Fruit fly (Drosophila melanogaster) whole organism, embryonic: ENCODE results near the gene CG5909.

Source experiments
- Ada2b ChIP-seq: fragments of 200-800 bp; sonication (Bioruptor generic); IDR thresholded peaks from 2 replicates; pipeline ENCODE4 v1.3.6; 2022; ENCODE audit warnings: missing biosample characterization, missing genetic modification characterization
- Adf1 ChIP-seq: fragments of 200-800 bp; sonication (Bioruptor generic); IDR thresholded peaks from 2 replicates; pipeline ENCODE4 v1.3.6; 2022; ENCODE audit warnings: missing biosample characterization, missing genetic modification characterization
- Asciz ChIP-seq: fragments of 200-800 bp; sonication (Bioruptor generic); optimal IDR thresholded peaks from 2 replicates; lab custom pipeline; 2017; ENCODE audit warnings: missing biosample characterization, mild to moderate bottlenecking, missing genetic modification characterization, missing genetic modification reagents
- BEAF-32 ChIP-seq: fragments of 200-800 bp; sonication (Bioruptor generic); optimal IDR thresholded peaks from 3 replicates; lab custom pipeline; 2017; ENCODE audit warnings: missing biosample characterization, missing genetic modification characterization, mild to moderate bottlenecking, moderate library complexity, missing genetic modification reagents
- CG11093 ChIP-seq: fragments of 200-800 bp; sonication (Bioruptor generic); IDR thresholded peaks from 3 replicates; pipeline ENCODE4 v1.3.6; 2022; ENCODE audit warnings: missing biosample characterization, missing genetic modification characterization
- CG11247 ChIP-seq: fragments of 200-800 bp; sonication (Bioruptor generic); IDR thresholded peaks from 2 replicates; pipeline ENCODE4 v1.3.6; 2022; ENCODE audit warnings: missing biosample characterization, missing genetic modification characterization
- CG16815 ChIP-seq: fragments of 200-800 bp; sonication (Bioruptor generic); optimal IDR thresholded peaks from 3 replicates; lab custom pipeline; 2017; ENCODE audit warnings: missing biosample characterization, mild to moderate bottlenecking, missing genetic modification characterization
- CG17829 ChIP-seq: fragments of 200-800 bp; optimal IDR thresholded peaks from 2 replicates; lab custom pipeline; 2019; ENCODE audit warnings: missing biosample characterization, mild to moderate bottlenecking, missing genetic modification characterization, moderate library complexity
- CG18476 ChIP-seq: fragments of 200-800 bp; sonication (Bioruptor generic); optimal IDR thresholded peaks from 2 replicates; lab custom pipeline; 2016; ENCODE audit warnings: missing biosample characterization, mild to moderate bottlenecking, missing genetic modification characterization
- CG2129 ChIP-seq: fragments of 200-800 bp; sonication (Bioruptor generic); IDR thresholded peaks from 2 replicates; pipeline ENCODE4 v1.3.6; 2022; ENCODE audit warnings: missing biosample characterization, missing genetic modification characterization; ENCODE audit not compliant: partially characterized antibody
- CG2875 ChIP-seq: fragments of 200-800 bp; sonication (Bioruptor generic); optimal IDR thresholded peaks from 2 replicates; lab custom pipeline; 2017; ENCODE audit warnings: missing biosample characterization, mild to moderate bottlenecking, missing genetic modification characterization, missing genetic modification reagents
- CG3065 ChIP-seq: fragments of 200-800 bp; sonication (Bioruptor generic); optimal IDR thresholded peaks from 2 replicates; lab custom pipeline; 2016; ENCODE audit warnings: missing biosample characterization, missing genetic modification characterization
- CG31441 ChIP-seq: fragments of 200-800 bp; sonication (Bioruptor generic); IDR thresholded peaks from 2 replicates; pipeline ENCODE4 v1.3.6; 2022; ENCODE audit warnings: missing biosample characterization, missing genetic modification characterization
- CG4328 ChIP-seq: fragments of 200-800 bp; sonication (Bioruptor generic); optimal IDR thresholded peaks from 3 replicates; lab custom pipeline; 2017; ENCODE audit warnings: missing biosample characterization, missing genetic modification reagents, missing genetic modification characterization
- CG4404 ChIP-seq: fragments of 200-800 bp; sonication (Bioruptor generic); IDR thresholded peaks from 2 replicates; pipeline ENCODE4 v1.3.6; 2022; ENCODE audit warnings: missing biosample characterization, missing genetic modification characterization
- CG4617 ChIP-seq: fragments of 200-800 bp; sonication (Bioruptor generic); optimal IDR thresholded peaks from 3 replicates; lab custom pipeline; 2016; ENCODE audit warnings: missing biosample characterization, missing genetic modification characterization, borderline replicate concordance
- CG6254 ChIP-seq: fragments of 200-800 bp; sonication (Bioruptor generic); optimal IDR thresholded peaks from 3 replicates; lab custom pipeline; 2017; ENCODE audit warnings: mild to moderate bottlenecking, missing biosample characterization, missing genetic modification reagents, missing genetic modification characterization
- CG8089 ChIP-seq: fragments of 200-800 bp; sonication (Bioruptor generic); optimal IDR thresholded peaks from 3 replicates; lab custom pipeline; 2016; ENCODE audit warnings: missing biosample characterization, missing genetic modification characterization
- CG8478 ChIP-seq: fragments of >200 bp; optimal IDR thresholded peaks from 2 replicates; lab custom pipeline; 2018
- CG9609 ChIP-seq: fragments of 200-800 bp; sonication (Bioruptor generic); optimal IDR thresholded peaks from 3 replicates; lab custom pipeline; 2016; ENCODE audit warnings: missing biosample characterization, missing genetic modification characterization
- CG9817 ChIP-seq: fragments of 200-800 bp; sonication (Bioruptor generic); optimal IDR thresholded peaks from 2 replicates; lab custom pipeline; 2018; ENCODE audit warnings: missing biosample characterization, mild to moderate bottlenecking, missing genetic modification characterization, moderate library complexity
- CkIIα-i1 ChIP-seq: fragments of 200-800 bp; sonication (Bioruptor generic); IDR thresholded peaks from 2 replicates; pipeline ENCODE4 v1.3.6; 2022; ENCODE audit warnings: missing biosample characterization, missing genetic modification characterization
- Dad ChIP-seq: fragments of 200-800 bp; sonication (Bioruptor generic); optimal IDR thresholded peaks from 3 replicates; lab custom pipeline; 2016; ENCODE audit warnings: missing biosample characterization, missing genetic modification characterization
- Dfd ChIP-seq, 2 experiments: fragments of >200 bp; optimal IDR thresholded peaks; 2 replicates each; lab custom pipeline; 2017; ENCODE audit warnings: missing biosample characterization in 2 of 2, missing genetic modification characterization in 2 of 2
- Doc2 ChIP-seq: fragments of 200-800 bp; sonication (Bioruptor generic); IDR thresholded peaks from 2 replicates; pipeline ENCODE4 v1.3.6; 2022; ENCODE audit warnings: missing biosample characterization, missing genetic modification characterization
- HHEX ChIP-seq: fragments of 200-800 bp; sonication (Bioruptor generic); optimal IDR thresholded peaks from 3 replicates; lab custom pipeline; 2017; ENCODE audit warnings: missing biosample characterization, mild to moderate bottlenecking, missing genetic modification characterization, missing genetic modification reagents
- Oaz ChIP-seq: fragments of 200-800 bp; sonication (Bioruptor generic); IDR thresholded peaks from 2 replicates; pipeline ENCODE4 v1.3.6; 2022; ENCODE audit warnings: missing biosample characterization, missing genetic modification characterization
- Ptx1 ChIP-seq: fragments of 200-800 bp; sonication (Bioruptor generic); IDR thresholded peaks from 2 replicates; pipeline ENCODE4 v1.3.6; 2022; ENCODE audit warnings: missing biosample characterization, missing genetic modification characterization
- Rfx ChIP-seq: fragments of 200-800 bp; sonication (Bioruptor generic); IDR thresholded peaks from 2 replicates; pipeline ENCODE4 v1.3.6; 2022; ENCODE audit warnings: missing biosample characterization, missing genetic modification characterization
- Sox100B ChIP-seq: fragments of 200-800 bp; sonication (Bioruptor generic); optimal IDR thresholded peaks from 3 replicates; lab custom pipeline; 2018; ENCODE audit warnings: missing biosample characterization, mild to moderate bottlenecking, missing genetic modification characterization
- ab ChIP-seq: fragments of 200-800 bp; sonication (Bioruptor generic); optimal IDR thresholded peaks from 2 replicates; lab custom pipeline; 2016; ENCODE audit warnings: missing biosample characterization, missing genetic modification characterization
- abd-A ChIP-seq: fragments of 200-800 bp; sonication (Bioruptor generic); optimal IDR thresholded peaks from 3 replicates; lab custom pipeline; 2019; ENCODE audit warnings: missing biosample characterization, mild to moderate bottlenecking, missing genetic modification characterization, moderate library complexity
- aop ChIP-seq: fragments of 200-800 bp; sonication (Bioruptor generic); IDR thresholded peaks from 2 replicates; pipeline ENCODE4 v1.3.6; 2022; ENCODE audit warnings: missing biosample characterization, missing genetic modification characterization
- ap ChIP-seq: fragments of 200-800 bp; sonication (Bioruptor generic); IDR thresholded peaks from 2 replicates; pipeline ENCODE4 v1.3.6; 2022; ENCODE audit warnings: missing biosample characterization, missing genetic modification characterization
- bab2 ChIP-seq: fragments of 200-800 bp; sonication (Bioruptor generic); optimal IDR thresholded peaks from 2 replicates; lab custom pipeline; 2016; ENCODE audit warnings: missing biosample characterization, missing genetic modification characterization
- chm ChIP-seq: fragments of 200-800 bp; sonication (Bioruptor generic); IDR thresholded peaks from 2 replicates; pipeline ENCODE4 v1.3.6; 2022; ENCODE audit warnings: missing biosample characterization, missing genetic modification characterization
- da ChIP-seq: fragments of 200-800 bp; sonication (Bioruptor generic); optimal IDR thresholded peaks from 2 replicates; lab custom pipeline; 2016; ENCODE audit warnings: missing biosample characterization, missing genetic modification characterization
- emc ChIP-seq: fragments of 200-800 bp; sonication (Bioruptor generic); optimal IDR thresholded peaks from 2 replicates; lab custom pipeline; 2016; ENCODE audit warnings: missing biosample characterization, missing genetic modification characterization
- gce ChIP-seq: fragments of 200-800 bp; sonication (Bioruptor generic); IDR thresholded peaks from 3 replicates; pipeline ENCODE4 v1.3.6; 2022; ENCODE audit warnings: missing biosample characterization, missing genetic modification characterization
- gfzf ChIP-seq: fragments of 200-800 bp; sonication (Bioruptor generic); optimal IDR thresholded peaks from 2 replicates; lab custom pipeline; 2016; ENCODE audit warnings: missing biosample characterization, mild to moderate bottlenecking, missing genetic modification characterization, moderate library complexity
- hbn ChIP-seq: fragments of 200-800 bp; sonication (Bioruptor generic); IDR thresholded peaks from 2 replicates; pipeline ENCODE4 v1.3.6; 2022; ENCODE audit warnings: missing biosample characterization, missing genetic modification characterization; ENCODE audit not compliant: partially characterized antibody
- lilli ChIP-seq: fragments of 200-800 bp; sonication (Bioruptor generic); optimal IDR thresholded peaks from 3 replicates; lab custom pipeline; 2016; ENCODE audit warnings: missing biosample characterization, missing genetic modification characterization
- onecut ChIP-seq: fragments of 200-800 bp; sonication (Bioruptor generic); IDR thresholded peaks from 2 replicates; pipeline ENCODE4 v1.3.6; 2022; ENCODE audit warnings: missing biosample characterization, missing genetic modification characterization
- phol ChIP-seq: fragments of 200-800 bp; sonication (Bioruptor generic); optimal IDR thresholded peaks from 3 replicates; lab custom pipeline; 2018; ENCODE audit warnings: missing biosample characterization, mild to moderate bottlenecking, missing genetic modification characterization, moderate library complexity
- psq ChIP-seq: fragments of 200-800 bp; sonication (Bioruptor generic); optimal IDR thresholded peaks from 2 replicates; lab custom pipeline; 2017; ENCODE audit warnings: missing biosample characterization, missing genetic modification characterization
- shn ChIP-seq: fragments of 200-800 bp; sonication (Bioruptor generic); optimal IDR thresholded peaks from 3 replicates; lab custom pipeline; 2016; ENCODE audit warnings: missing biosample characterization, missing genetic modification characterization
- slbo ChIP-seq: fragments of 200-800 bp; sonication (Bioruptor generic); IDR thresholded peaks from 2 replicates; pipeline ENCODE4 v1.3.6; 2022; ENCODE audit warnings: missing biosample characterization, missing genetic modification characterization
- tio ChIP-seq: fragments of 200-800 bp; sonication (Bioruptor generic); optimal IDR thresholded peaks from 2 replicates; lab custom pipeline; 2017; ENCODE audit warnings: missing biosample characterization, missing genetic modification characterization, inconsistent platforms
- ttk ChIP-seq: fragments of 200-800 bp; sonication (Bioruptor generic); IDR thresholded peaks from 2 replicates; pipeline ENCODE4 v2.1.2; 2022; ENCODE audit warnings: missing biosample characterization, missing genetic modification characterization
- vnd ChIP-seq: fragments of 200-800 bp; sonication (Bioruptor generic); IDR thresholded peaks from 3 replicates; pipeline ENCODE4 v1.3.6; 2022; ENCODE audit warnings: missing biosample characterization, missing genetic modification characterization; ENCODE audit not compliant: partially characterized antibody
- wdn ChIP-seq: fragments of 200-800 bp; sonication (Bioruptor generic); IDR thresholded peaks from 2 replicates; pipeline ENCODE4 v1.3.6; 2022; ENCODE audit warnings: missing biosample characterization, missing genetic modification characterization

The CG5909 gene

dm6 chr3R:27204694-27205414 lies 43.9 kb downstream of the CG5909 start (continued):
- TF ChIP-seq shn (GFP tag; lab: Kevin White, UChicago) (no peak), CG16815 (GFP tag; lab: Kevin White, UChicago) (no peak), CG8478 (lab: Kevin White, UChicago) (no peak), wdn (GFP tag; lab: Robert Waterston, UW) (no peak), tio (GFP tag; lab: Kevin White, UChicago) (no peak), da (GFP tag; lab: Kevin White, UChicago) (no peak), ttk (no peak), gfzf (GFP tag; lab: Kevin White, UChicago) (no peak), Ada2b (GFP tag; lab: Robert Waterston, UW) (no peak), CG4328 (GFP tag; lab: Kevin White, UChicago) (no peak), Asciz (GFP tag; lab: Kevin White, UChicago) (no peak), vnd (no peak), ap (GFP tag; lab: Robert Waterston, UW) (no peak), phol (tag; lab: Kevin White, UChicago) (peak; percentile 55), gce (no peak), hbn (no peak), CG2129 (GFP tag; lab: Robert Waterston, UW) (no peak), CG17829 (tag; lab: Kevin White, UChicago) (peak; percentile 34), ab (GFP tag; lab: Kevin White, UChicago) (no peak), slbo (peak; percentile 30; the same call in 1 of the 2 replicates), CG11093 (GFP tag; lab: Robert Waterston, UW) (no peak), abd-A (tag; lab: Kevin White, UChicago) (peak; percentile 74), CkIIα-i1 (GFP tag; lab: Robert Waterston, UW) (no peak), Rfx (GFP tag; lab: Robert Waterston, UW) (no peak), Sox100B (GFP tag; lab: Kevin White, UChicago) (peak; percentile 33), CG11247 (GFP tag; lab: Robert Waterston, UW) (no peak), onecut (GFP tag; lab: Robert Waterston, UW) (no peak), CG9817 (tag; lab: Kevin White, UChicago) (no peak), emc (GFP tag; lab: Kevin White, UChicago) (no peak), CG6254 (GFP tag; lab: Kevin White, UChicago) (peak; percentile 41), Adf1 (GFP tag; lab: Robert Waterston, UW) (no peak), CG2875 (GFP tag; lab: Kevin White, UChicago) (no peak), CG31441 (GFP tag; lab: Robert Waterston, UW) (peak; percentile 60), lilli (GFP tag; lab: Kevin White, UChicago) (no peak), CG3065 (GFP tag; lab: Kevin White, UChicago) (no peak), chm (GFP tag; lab: Robert Waterston, UW) (no peak), BEAF-32 (GFP tag; lab: Kevin White, UChicago) (no peak), CG18476 (GFP tag; lab: Kevin White, UChicago) (peak; percentile 96), CG8089 (no peak), Doc2 (GFP tag; lab: Robert Waterston, UW) (no peak), Oaz (GFP tag; lab: Robert Waterston, UW) (no peak), Ptx1 (GFP tag; lab: Robert Waterston, UW) (0 out of 2 replicates have a peak, but pooled peaks have one; percentile 13), CG9609 (GFP tag; lab: Kevin White, UChicago) (no peak), bab2 (GFP tag; lab: Kevin White, UChicago) (no peak), HHEX (GFP tag; lab: Kevin White, UChicago) (no peak), CG4404 (no peak), Dfd (GFP tag; optimal IDR thresholded peaks at IDR 0.05; lab: Kevin White, UChicago) (no peak), CG4617 (GFP tag; lab: Kevin White, UChicago) (no peak), psq (no peak), Dad (GFP tag; lab: Kevin White, UChicago) (no peak), aop (GFP tag; lab: Robert Waterston, UW) (no peak)
